Fruit fly (Drosophila melanogaster) whole organism, embryonic: ENCODE measurements around the gene wda.

ENCODE experiments used
- B-H1 ChIP-seq: fragments of 200-800 bp; sonication (Bioruptor generic); IDR thresholded peaks from 3 replicates; pipeline ENCODE4 v1.3.6; 2022; ENCODE audit warnings: missing biosample characterization, missing genetic modification characterization
- Bdp1 ChIP-seq: fragments of 200-800 bp; sonication (Bioruptor generic); optimal IDR thresholded peaks from 3 replicates; lab custom pipeline; 2016; ENCODE audit warnings: missing biosample characterization, missing genetic modification characterization
- Bgb ChIP-seq: fragments of 200-800 bp; sonication (Bioruptor generic); IDR thresholded peaks from 2 replicates; pipeline ENCODE4 v1.3.6; 2022; ENCODE audit warnings: missing biosample characterization, missing genetic modification characterization; ENCODE audit not compliant: partially characterized antibody
- BtbVII ChIP-seq: fragments of 200-800 bp; sonication (Bioruptor generic); optimal IDR thresholded peaks from 3 replicates; lab custom pipeline; 2017; ENCODE audit warnings: missing biosample characterization, mild to moderate bottlenecking, missing genetic modification characterization
- CG10147 ChIP-seq: fragments of 200-800 bp; sonication (Bioruptor generic); optimal IDR thresholded peaks from 2 replicates; lab custom pipeline; 2019; ENCODE audit warnings: missing biosample characterization, mild to moderate bottlenecking, missing genetic modification characterization, moderate library complexity
- CG10366 ChIP-seq: fragments of 200-800 bp; sonication (Bioruptor generic); IDR thresholded peaks from 2 replicates; pipeline ENCODE4 v1.3.6; 2022; ENCODE audit warnings: missing biosample characterization, missing genetic modification characterization
- CG12391 ChIP-seq: fragments of 200-800 bp; sonication (Bioruptor generic); optimal IDR thresholded peaks from 3 replicates; lab custom pipeline; 2018; ENCODE audit warnings: missing biosample characterization, mild to moderate bottlenecking, missing genetic modification characterization, moderate library complexity
- CG12659 ChIP-seq: fragments of 200-800 bp; sonication (Bioruptor generic); optimal IDR thresholded peaks from 3 replicates; lab custom pipeline; 2017; ENCODE audit warnings: mild to moderate bottlenecking, missing biosample characterization, missing genetic modification reagents, missing genetic modification characterization
- CG14860 ChIP-seq: fragments of 200-800 bp; sonication (Bioruptor generic); IDR thresholded peaks from 3 replicates; pipeline ENCODE4 v1.3.6; 2022; ENCODE audit warnings: missing biosample characterization, missing genetic modification characterization; ENCODE audit not compliant: partially characterized antibody
- CG15696 ChIP-seq: fragments of 200-800 bp; sonication (Bioruptor generic); optimal IDR thresholded peaks from 2 replicates; lab custom pipeline; 2019; ENCODE audit warnings: missing biosample characterization, mild to moderate bottlenecking, missing genetic modification characterization, moderate library complexity
- CG18476 ChIP-seq: fragments of 200-800 bp; sonication (Bioruptor generic); optimal IDR thresholded peaks from 2 replicates; lab custom pipeline; 2016; ENCODE audit warnings: missing biosample characterization, mild to moderate bottlenecking, missing genetic modification characterization
- CG2120 ChIP-seq: fragments of 200-800 bp; sonication (Bioruptor generic); optimal IDR thresholded peaks from 3 replicates; lab custom pipeline; 2016; ENCODE audit warnings: missing biosample characterization, missing genetic modification characterization
- CG30020 ChIP-seq: fragments of 200-800 bp; optimal IDR thresholded peaks from 2 replicates; lab custom pipeline; 2019; ENCODE audit warnings: missing biosample characterization, mild to moderate bottlenecking, missing genetic modification characterization, moderate library complexity
- CG31224 ChIP-seq: fragments of 200-800 bp; sonication (Bioruptor generic); IDR thresholded peaks from 2 replicates; pipeline ENCODE4 v1.3.6; 2022; ENCODE audit warnings: missing biosample characterization, missing genetic modification characterization
- CG32532 ChIP-seq: fragments of 200-800 bp; sonication (Bioruptor generic); IDR thresholded peaks from 2 replicates; pipeline ENCODE4 v1.3.6; 2022; ENCODE audit warnings: missing biosample characterization, missing genetic modification characterization
- CG4404 ChIP-seq: fragments of 200-800 bp; sonication (Bioruptor generic); IDR thresholded peaks from 2 replicates; pipeline ENCODE4 v1.3.6; 2022; ENCODE audit warnings: missing biosample characterization, missing genetic modification characterization
- CG4730 ChIP-seq: fragments of 200-800 bp; sonication (Bioruptor generic); IDR thresholded peaks from 2 replicates; pipeline ENCODE4 v1.3.6; 2022; ENCODE audit warnings: missing biosample characterization, missing genetic modification characterization
- CG5245 ChIP-seq: fragments of 200-800 bp; sonication (Bioruptor generic); optimal IDR thresholded peaks from 3 replicates; lab custom pipeline; 2016; ENCODE audit warnings: missing biosample characterization, missing genetic modification characterization
- CG6254 ChIP-seq: fragments of 200-800 bp; sonication (Bioruptor generic); optimal IDR thresholded peaks from 3 replicates; lab custom pipeline; 2017; ENCODE audit warnings: mild to moderate bottlenecking, missing biosample characterization, missing genetic modification reagents, missing genetic modification characterization
- CG8089 ChIP-seq: fragments of 200-800 bp; sonication (Bioruptor generic); optimal IDR thresholded peaks from 3 replicates; lab custom pipeline; 2016; ENCODE audit warnings: missing biosample characterization, missing genetic modification characterization
- CG8944 ChIP-seq: fragments of 200-800 bp; sonication (Bioruptor generic); optimal IDR thresholded peaks from 3 replicates; lab custom pipeline; 2016; ENCODE audit warnings: missing biosample characterization, missing genetic modification characterization
- CG9609 ChIP-seq: fragments of 200-800 bp; sonication (Bioruptor generic); optimal IDR thresholded peaks from 3 replicates; lab custom pipeline; 2016; ENCODE audit warnings: missing biosample characterization, missing genetic modification characterization
- D19A ChIP-seq: fragments of 200-800 bp; optimal IDR thresholded peaks from 3 replicates; lab custom pipeline; 2019; ENCODE audit warnings: missing biosample characterization, mild to moderate bottlenecking, missing genetic modification characterization, moderate library complexity
- Dbx ChIP-seq: fragments of 200-800 bp; sonication (Bioruptor generic); IDR thresholded peaks from 3 replicates; pipeline ENCODE4 v1.3.6; 2022; ENCODE audit warnings: missing biosample characterization, missing genetic modification characterization
- Drgx ChIP-seq: fragments of 200-800 bp; sonication (Bioruptor generic); IDR thresholded peaks from 2 replicates; pipeline ENCODE4 v1.3.6; 2022; ENCODE audit warnings: missing biosample characterization, missing genetic modification characterization
- Fer1 ChIP-seq: fragments of 200-800 bp; sonication (Bioruptor generic); optimal IDR thresholded peaks from 2 replicates; lab custom pipeline; 2017; ENCODE audit warnings: missing biosample characterization, mild to moderate bottlenecking, missing genetic modification characterization
- Gug ChIP-seq: fragments of 200-800 bp; sonication (Bioruptor generic); IDR thresholded peaks from 4 replicates; pipeline ENCODE4 v1.3.6; 2022; ENCODE audit warnings: missing biosample characterization, missing genetic modification characterization
- HmgZ ChIP-seq: fragments of 200-800 bp; sonication (Bioruptor generic); optimal IDR thresholded peaks from 2 replicates; lab custom pipeline; 2018; ENCODE audit warnings: missing biosample characterization, mild to moderate bottlenecking, missing genetic modification characterization
- Hr39 ChIP-seq: fragments of >200 bp; optimal IDR thresholded peaks from 2 replicates; lab custom pipeline; 2017
- Lim3 ChIP-seq: fragments of 200-800 bp; sonication (Bioruptor generic); IDR thresholded peaks from 2 replicates; pipeline ENCODE4 v1.3.6; 2022; ENCODE audit warnings: missing biosample characterization, missing genetic modification characterization
- Lpt ChIP-seq: fragments of >200 bp; optimal IDR thresholded peaks from 2 replicates; lab custom pipeline; 2018; ENCODE audit warnings: missing biosample characterization, missing genetic modification characterization
- Max ChIP-seq: fragments of 200-800 bp; sonication (Bioruptor generic); optimal IDR thresholded peaks from 2 replicates; lab custom pipeline; 2016; ENCODE audit warnings: missing biosample characterization, mild to moderate bottlenecking, missing genetic modification characterization
- NC2β ChIP-seq: fragments of 200-800 bp; sonication (Bioruptor generic); optimal IDR thresholded peaks from 2 replicates; lab custom pipeline; 2016; ENCODE audit warnings: missing biosample characterization, missing genetic modification characterization
- NK7.1 ChIP-seq: fragments of 200-800 bp; sonication (Bioruptor generic); optimal IDR thresholded peaks from 3 replicates; lab custom pipeline; 2016; ENCODE audit warnings: missing biosample characterization, missing genetic modification characterization
- Sox100B ChIP-seq: fragments of 200-800 bp; sonication (Bioruptor generic); optimal IDR thresholded peaks from 3 replicates; lab custom pipeline; 2018; ENCODE audit warnings: missing biosample characterization, mild to moderate bottlenecking, missing genetic modification characterization
- TFAM ChIP-seq: fragments of 200-800 bp; sonication (Bioruptor generic); optimal IDR thresholded peaks from 2 replicates; lab custom pipeline; 2017; ENCODE audit warnings: missing biosample characterization, missing genetic modification characterization, inconsistent platforms
- bcd ChIP-seq: fragments of 200-800 bp; sonication (Bioruptor generic); optimal IDR thresholded peaks from 2 replicates; lab custom pipeline; 2017; ENCODE audit warnings: missing biosample characterization, mild to moderate bottlenecking, missing genetic modification characterization
- dm ChIP-seq: fragments of 200-800 bp; sonication (Bioruptor generic); optimal IDR thresholded peaks from 3 replicates; lab custom pipeline; 2016; ENCODE audit warnings: missing biosample characterization, missing genetic modification characterization
- dpn ChIP-seq, 2 experiments: fragments of 200-800 bp; sonication (Bioruptor generic); optimal IDR thresholded peaks; 3 replicates each; lab custom pipeline; 2016; ENCODE audit warnings: missing biosample characterization in 2 of 2, missing genetic modification characterization in 2 of 2
- gsb ChIP-seq: fragments of 200-800 bp; sonication (Bioruptor generic); IDR thresholded peaks from 2 replicates; pipeline ENCODE4 v1.3.6; 2022; ENCODE audit warnings: missing biosample characterization, missing genetic modification characterization
- jumu ChIP-seq: fragments of 200-800 bp; sonication (Bioruptor generic); optimal IDR thresholded peaks from 3 replicates; lab custom pipeline; 2016; ENCODE audit warnings: missing biosample characterization, missing genetic modification characterization
- lmd ChIP-seq: fragments of 200-800 bp; sonication (Bioruptor generic); IDR thresholded peaks from 2 replicates; pipeline ENCODE4 v1.3.6; 2022; ENCODE audit warnings: missing biosample characterization, missing genetic modification characterization
- lov ChIP-seq, 2 experiments: fragments of 200-800 bp in 1 of 2; fragments of >200 bp in 1 of 2; sonication (Bioruptor generic) in 1 of 2; IDR thresholded peaks in 1 of 2; optimal IDR thresholded peaks in 1 of 2; 2 replicates in 1 of 2; 3 replicates in 1 of 2; pipeline versions ENCODE4 v1.3.6 to Lab custom; 2017 to 2022; ENCODE audit warnings: missing biosample characterization in 1 of 2, missing genetic modification characterization in 1 of 2
- org-1 ChIP-seq: fragments of 200-800 bp; sonication (Bioruptor generic); optimal IDR thresholded peaks from 2 replicates; lab custom pipeline; 2017; ENCODE audit warnings: missing biosample characterization, missing genetic modification characterization
- otp ChIP-seq: fragments of 200-800 bp; sonication (Bioruptor generic); IDR thresholded peaks from 3 replicates; pipeline ENCODE4, ENCODE4 v1.3.6; 2022; ENCODE audit warnings: missing biosample characterization, missing genetic modification characterization
- peb ChIP-seq: fragments of 200-800 bp; sonication (Bioruptor generic); IDR thresholded peaks from 2 replicates; pipeline ENCODE4 v1.3.6; 2022; ENCODE audit warnings: missing biosample characterization, missing genetic modification characterization
- pho ChIP-seq: fragments of 200-800 bp; sonication (Bioruptor generic); optimal IDR thresholded peaks from 2 replicates; lab custom pipeline; 2016; ENCODE audit warnings: missing biosample characterization, missing genetic modification characterization
- sisA ChIP-seq: fragments of 200-800 bp; sonication (Bioruptor generic); IDR thresholded peaks from 2 replicates; pipeline ENCODE4 v1.3.6; 2022; ENCODE audit warnings: missing biosample characterization, missing genetic modification characterization
- ttk ChIP-seq: fragments of 200-800 bp; sonication (Bioruptor generic); IDR thresholded peaks from 2 replicates; pipeline ENCODE4 v2.1.2; 2022; ENCODE audit warnings: missing biosample characterization, missing genetic modification characterization
- twi ChIP-seq: fragments of 200-800 bp; optimal IDR thresholded peaks from 2 replicates; lab custom pipeline; 2019; ENCODE audit warnings: missing biosample characterization, mild to moderate bottlenecking, missing genetic modification characterization, moderate library complexity
- yki ChIP-seq: fragments of >200 bp; optimal IDR thresholded peaks from 3 replicates; lab custom pipeline; 2018

Gene wda

DNA sequence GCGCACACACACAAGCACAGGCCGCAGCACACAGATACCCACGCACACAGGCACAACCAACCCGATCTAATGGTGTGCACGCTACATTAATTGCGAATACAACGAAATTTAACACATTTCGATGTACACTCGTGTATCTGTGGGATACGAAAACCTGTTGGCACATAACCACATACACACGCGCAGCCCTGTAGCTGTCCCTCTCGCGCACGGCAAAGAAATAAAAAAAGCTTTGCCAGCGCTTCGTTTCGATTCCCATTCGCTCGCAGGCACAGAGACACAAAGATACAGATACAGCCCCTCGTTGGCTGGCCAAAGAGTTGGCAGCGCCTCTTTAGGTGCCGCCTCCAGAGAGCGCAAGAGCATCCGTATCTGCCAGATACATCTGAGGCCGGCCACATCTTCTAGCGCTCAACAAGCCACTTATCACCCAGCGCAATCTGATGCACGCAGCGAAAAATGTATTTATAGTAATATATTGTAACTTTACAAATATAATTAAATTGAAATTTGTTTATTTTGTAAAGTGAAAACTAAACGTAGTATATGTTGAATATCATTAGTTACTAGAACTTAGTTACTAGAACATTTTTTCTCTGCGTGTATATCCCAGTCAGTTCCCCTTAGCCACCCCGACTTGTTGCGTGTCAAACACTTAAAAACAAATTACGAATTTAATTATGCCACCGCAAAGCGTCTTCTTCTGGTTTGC is 35.3 kb upstream of the wda start (continued):
- peak; percentile 41 for TF ChIP-seq Max
- TF ChIP-seq jumu (GFP tag; lab: Kevin White, UChicago) = no peak
- no peak for TF ChIP-seq Lpt (GFP tag; lab: Kevin White, UChicago)
- no peak for TF ChIP-seq CG30020 (tag; lab: Kevin White, UChicago)
- no peak for TF ChIP-seq org-1 (GFP tag; lab: Kevin White, UChicago)
- peak in 1 of 2 experiments; percentile 19 for TF ChIP-seq dpn (GFP tag; optimal IDR thresholded peaks at IDR 0.05; lab: Kevin White, UChicago)
- TF ChIP-seq Bgb (GFP tag; lab: Robert Waterston, UW) = no peak
- peak; percentile 31; the same call in 1 of the 4 replicates for TF ChIP-seq Gug (GFP tag; lab: Robert Waterston, UW)
- no peak for TF ChIP-seq twi
- no peak for TF ChIP-seq Fer1 (GFP tag; lab: Kevin White, UChicago)
- peak; percentile 83 for TF ChIP-seq Drgx (GFP tag; lab: Robert Waterston, UW)
- peak; percentile 64 for TF ChIP-seq CG10366 (GFP tag; lab: Robert Waterston, UW)
- TF ChIP-seq BtbVII (GFP tag; lab: Kevin White, UChicago) = no peak
- TF ChIP-seq lmd (GFP tag; lab: Robert Waterston, UW) = peak; percentile 59; the same call in 1 of the 2 replicates
- no peak for TF ChIP-seq CG5245 (GFP tag; lab: Kevin White, UChicago)
- TF ChIP-seq CG4404 (GFP tag; lab: Robert Waterston, UW) = peak; percentile 54
- no peak for TF ChIP-seq CG8089 (GFP tag; lab: Kevin White, UChicago)
- no peak for TF ChIP-seq CG12659
- TF ChIP-seq bcd (GFP tag; lab: Kevin White, UChicago) = no peak
- TF ChIP-seq CG9609 (GFP tag; lab: Kevin White, UChicago) = no peak
- peak; percentile 72 for TF ChIP-seq ttk (GFP tag; lab: Robert Waterston, UW)
- no peak for TF ChIP-seq yki (lab: Kevin White, UChicago)
- peak; percentile 41; the same call in 2 of the 3 replicates for TF ChIP-seq B-H1 (GFP tag; lab: Robert Waterston, UW)
- peak; percentile 23 for TF ChIP-seq HmgZ (tag; lab: Kevin White, UChicago)
- TF ChIP-seq Hr39 (lab: Kevin White, UChicago) = no peak
- TF ChIP-seq Lim3 (GFP tag; lab: Robert Waterston, UW) = 0 out of 2 replicates have a peak, but pooled peaks have one; percentile 19
- TF ChIP-seq peb (GFP tag; lab: Robert Waterston, UW) = 0 out of 2 replicates have a peak, but pooled peaks have one; percentile 17
- TF ChIP-seq Bdp1 (GFP tag; lab: Kevin White, UChicago) = no peak
- TF ChIP-seq D19A = peak; percentile 47
- TF ChIP-seq NK7.1 (GFP tag; lab: Kevin White, UChicago) = no peak
- TF ChIP-seq TFAM (GFP tag; lab: Kevin White, UChicago) = no peak
- TF ChIP-seq CG15696 = no peak
- TF ChIP-seq Dbx (GFP tag; lab: Robert Waterston, UW) = no peak; the same call in 2 of the 3 replicates
- no peak for TF ChIP-seq NC2β (GFP tag; lab: Kevin White, UChicago)
- no peak for TF ChIP-seq dm (GFP tag; lab: Kevin White, UChicago)
- no peak for TF ChIP-seq CG2120 (GFP tag; lab: Kevin White, UChicago)
- TF ChIP-seq CG12391 = peak; percentile 68
- no peak for TF ChIP-seq CG10147 (GFP tag; lab: Kevin White, UChicago)
- TF ChIP-seq pho (GFP tag; lab: Kevin White, UChicago) = no peak
- TF ChIP-seq CG4730 (GFP tag; lab: Robert Waterston, UW) = peak; percentile 53; the same call in 1 of the 2 replicates
- TF ChIP-seq CG14860 (GFP tag; lab: Robert Waterston, UW) = no peak
- TF ChIP-seq CG32532 (GFP tag; lab: Robert Waterston, UW) = 0 out of 2 replicates have a peak, but pooled peaks have one; percentile 18
- TF ChIP-seq CG6254 (GFP tag; lab: Kevin White, UChicago) = peak; percentile 53
- TF ChIP-seq CG18476 (GFP tag; lab: Kevin White, UChicago) = no peak
- no peak for TF ChIP-seq gsb (GFP tag; lab: Robert Waterston, UW)
- no peak for TF ChIP-seq otp
- TF ChIP-seq lov (optimal IDR thresholded peaks at IDR 0.05; lab: Kevin White, UChicago) = no peak
- peak; percentile 33; the same call in 1 of the 3 replicates for TF ChIP-seq lov (GFP tag; IDR thresholded peaks at IDR 0.05; lab: Robert Waterston, UW)
- no peak for TF ChIP-seq CG8944 (GFP tag; lab: Kevin White, UChicago)
- no peak for TF ChIP-seq Sox100B (GFP tag; lab: Kevin White, UChicago)
- peak; percentile 68 for TF ChIP-seq sisA (GFP tag; lab: Robert Waterston, UW)
- TF ChIP-seq CG31224 (GFP tag; lab: Robert Waterston, UW) = no peak
